Worm (Caenorhabditis elegans): ENCODE results near the gene tap-1.

DNA sequence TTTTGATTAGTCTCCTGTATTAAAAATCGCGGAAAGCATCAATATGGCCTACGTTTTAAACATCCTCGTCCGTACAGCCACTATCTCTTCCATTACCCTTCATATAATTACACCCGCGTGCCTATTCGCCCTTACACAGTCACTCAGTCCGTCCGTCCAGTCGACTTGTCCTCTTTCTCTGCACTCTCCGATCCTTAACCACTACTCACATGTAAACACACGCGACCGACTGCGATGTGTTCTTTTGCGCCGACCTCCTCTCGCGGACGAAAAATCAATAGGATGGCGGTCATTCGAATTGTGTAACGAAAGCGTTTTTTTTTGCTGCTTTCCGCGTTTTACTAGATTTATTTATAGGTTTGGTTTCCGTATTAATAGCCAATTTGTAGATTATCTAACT lies 13.3 kb downstream of the tap-1 start, which contains the start of gene eor-2:
- TF ChIP-seq tab-1 (GFP tag; IDR thresholded peaks at IDR 0.05) (no peak), ref-1 (GFP tag; conservative IDR thresholded peaks at IDR 0.05) (no peak)

Data from whole organism, midembryonic.